Worm (Caenorhabditis elegans) whole organism, L2 larva: ENCODE data around the gene F21C10.19.

ENCODE experiments used
- C34F6.9 ChIP-seq: fragments of 150-350 bp; optimal IDR thresholded peaks from 2 replicates; lab custom pipeline; 2014; ENCODE audit warnings: missing biosample characterization, missing genetic modification characterization
- aly-2 ChIP-seq: fragments of 150-350 bp; optimal IDR thresholded peaks from 2 replicates; lab custom pipeline; 2014; ENCODE audit warnings: missing biosample characterization, missing genetic modification characterization
- mdl-1 ChIP-seq, 2 experiments: fragments of 150-350 bp in 1 of 2; sonication (generic microtip) in 1 of 2; optimal IDR thresholded peaks; 2 replicates each; lab custom pipeline; 2017; ENCODE audit warnings: missing biosample characterization in 2 of 2, missing genetic modification characterization in 2 of 2
- nhr-10 ChIP-seq: sonication (generic microtip); optimal IDR thresholded peaks from 2 replicates; lab custom pipeline; 2017; ENCODE audit warnings: missing biosample characterization, missing genetic modification characterization
- nhr-11 ChIP-seq: fragments of 150-350 bp; optimal IDR thresholded peaks from 2 replicates; lab custom pipeline; 2014; ENCODE audit warnings: missing biosample characterization, missing genetic modification characterization
- sem-4 ChIP-seq: fragments of 150-350 bp; optimal IDR thresholded peaks from 2 replicates; lab custom pipeline; 2014; ENCODE audit warnings: missing biosample characterization, missing genetic modification reagents, missing genetic modification characterization
- unc-55 ChIP-seq: fragments of 150-350 bp; sonication (generic microtip); optimal IDR thresholded peaks from 3 replicates; lab custom pipeline; 2014; ENCODE audit warnings: missing biosample characterization, missing genetic modification reagents, missing genetic modification characterization

DNA sequence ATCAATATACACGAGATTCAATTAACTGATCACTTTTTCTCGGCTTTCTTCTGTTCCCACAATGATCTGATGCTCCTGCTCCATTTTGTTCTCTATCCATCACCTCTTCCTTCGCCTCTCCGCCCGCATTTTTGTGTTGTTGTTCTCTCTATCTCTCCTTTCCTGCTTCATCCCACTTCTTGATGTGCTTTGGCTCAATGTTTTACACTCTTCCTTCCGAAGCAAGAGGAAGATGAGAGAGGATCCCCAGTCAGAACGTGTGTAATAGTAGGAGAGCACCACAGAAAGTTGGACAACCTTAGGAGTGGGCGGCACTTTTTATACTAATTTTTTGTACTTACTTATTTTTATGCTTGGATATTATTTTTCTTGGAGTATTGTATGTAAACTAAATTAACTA lies 18.9 kb upstream of the F21C10.19 start:
- TF ChIP-seq nhr-10 (tag; lab: Kevin White, UChicago) (no peak), aly-2 (no peak), unc-55 (no peak), C34F6.9 (no peak), mdl-1 (tag; optimal IDR thresholded peaks at IDR 0.05; lab: Kevin White, UChicago) (no peak), nhr-11 (tag; lab: Kevin White, UChicago) (no peak), sem-4 (tag; lab: Kevin White, UChicago) (no peak)
